Fruit fly (Drosophila melanogaster): ENCODE measurements around the gene mgl.
A peak's percentile ranks its signal among the peaks of the same experiment; 100 is the strongest.

mgl gene

dm6 chrX:9440559-9440958 lies 59.4 kb downstream of the mgl start:
- TF ChIP-seq Myb (GFP tag; optimal IDR thresholded peaks at IDR 0.05): no peak
- TF ChIP-seq row (GFP tag; IDR thresholded peaks at IDR 0.05): 0 out of 3 replicates have a peak, but pooled peaks have one; percentile 12
- no peak for TF ChIP-seq cwo (GFP tag; optimal IDR thresholded peaks at IDR 0.05)
- no peak for TF ChIP-seq prd (optimal IDR thresholded peaks at IDR 0.05)
- 0 out of 3 replicates have a peak, but pooled peaks have one; percentile 24 for TF ChIP-seq prd (GFP tag; IDR thresholded peaks at IDR 0.05)
- TF ChIP-seq sug (tag; optimal IDR thresholded peaks at IDR 0.05): no peak
- peak; percentile 50; the same call in 1 of the 2 replicates for TF ChIP-seq Drgx (GFP tag; IDR thresholded peaks at IDR 0.05)
- TF ChIP-seq CG6854 (GFP tag; optimal IDR thresholded peaks at IDR 0.05): no peak
- no peak for TF ChIP-seq lbe (GFP tag; optimal IDR thresholded peaks at IDR 0.05)
- TF ChIP-seq CG17802 (tag; optimal IDR thresholded peaks at IDR 0.05): no peak
- TF ChIP-seq lov (optimal IDR thresholded peaks at IDR 0.05): no peak
- no peak for TF ChIP-seq lov (GFP tag; IDR thresholded peaks at IDR 0.05)
- no peak for TF ChIP-seq ab (GFP tag; optimal IDR thresholded peaks at IDR 0.05)
- TF ChIP-seq CG13775 (GFP tag; optimal IDR thresholded peaks at IDR 0.05): no peak
- TF ChIP-seq CG13287 (GFP tag; IDR thresholded peaks at IDR 0.05; ENCODE audit: partially characterized antibody): no peak
- no peak for TF ChIP-seq CG1024 (GFP tag; IDR thresholded peaks at IDR 0.05)
- no peak for TF ChIP-seq CG17361 (GFP tag; IDR thresholded peaks at IDR 0.05)
- TF ChIP-seq Dip3 (GFP tag; optimal IDR thresholded peaks at IDR 0.05): no peak
- TF ChIP-seq NC2β (GFP tag; optimal IDR thresholded peaks at IDR 0.05): no peak
- no peak for TF ChIP-seq tna (GFP tag; IDR thresholded peaks at IDR 0.05; ENCODE audit: partially characterized antibody)
- TF ChIP-seq CG10431 (GFP tag; optimal IDR thresholded peaks at IDR 0.05): no peak
- TF ChIP-seq grau (tag; optimal IDR thresholded peaks at IDR 0.05): peak; percentile 2
- TF ChIP-seq CG4617 (GFP tag; optimal IDR thresholded peaks at IDR 0.05; ENCODE audit: borderline replicate concordance): no peak
- peak; percentile 61 for TF ChIP-seq Ets65A (GFP tag)
- no peak for TF ChIP-seq Nf-YB (GFP tag; optimal IDR thresholded peaks at IDR 0.05)
- no peak for TF ChIP-seq CG9215 (GFP tag; IDR thresholded peaks at IDR 0.05)
- TF ChIP-seq bigmax (GFP tag; optimal IDR thresholded peaks at IDR 0.05): no peak

- TF ChIP-seq gce (GFP tag; IDR thresholded peaks at IDR 0.05) (peak; percentile 51; the same call in 1 of the 3 replicates), CG11695 (GFP tag; IDR thresholded peaks at IDR 0.05) (peak; percentile 71), CG9727 (GFP tag; optimal IDR thresholded peaks at IDR 0.05) (peak; percentile 6), psq (GFP tag; optimal IDR thresholded peaks at IDR 0.05) (no peak), dmrt99B (tag; optimal IDR thresholded peaks at IDR 0.05) (peak; percentile 52), CG10209 (GFP tag; optimal IDR thresholded peaks at IDR 0.05) (peak; percentile 16), Ada2b (GFP tag; IDR thresholded peaks at IDR 0.05) (peak; percentile 50; the same call in 1 of the 2 replicates), CG8944 (GFP tag; optimal IDR thresholded peaks at IDR 0.05) (no peak), CG12391 (tag; optimal IDR thresholded peaks at IDR 0.05) (peak; percentile 35), lola (GFP tag; optimal IDR thresholded peaks at IDR 0.05) (no peak), tgo (GFP tag; IDR thresholded peaks at IDR 0.05) (peak; percentile 65), lab (GFP tag; optimal IDR thresholded peaks at IDR 0.05) (peak; percentile 82), CG18262 (tag; optimal IDR thresholded peaks at IDR 0.05) (peak; percentile 52), Hmr (GFP tag; optimal IDR thresholded peaks at IDR 0.05) (peak; percentile 75), gro (GFP tag; optimal IDR thresholded peaks at IDR 0.05) (no peak), gsb (GFP tag; IDR thresholded peaks at IDR 0.05) (0 out of 2 replicates have a peak, but pooled peaks have one; percentile 5), crp (GFP tag; optimal IDR thresholded peaks at IDR 0.05) (no peak), Sry-β (GFP tag; optimal IDR thresholded peaks at IDR 0.05) (no peak), Aef1 (GFP tag; IDR thresholded peaks at IDR 0.05) (peak; percentile 37; the same call in 1 of the 3 replicates), Dfd (GFP tag; optimal IDR thresholded peaks at IDR 0.05) (no peak), MESR4 (GFP tag; optimal IDR thresholded peaks at IDR 0.05) (no peak), CG12104 (GFP tag; optimal IDR thresholded peaks at IDR 0.05) (no peak), ind (GFP tag; optimal IDR thresholded peaks at IDR 0.05) (peak; percentile 23), CG30403 (GFP tag; optimal IDR thresholded peaks at IDR 0.05) (peak; percentile 0)
These were observed 68.4 kb downstream of the mgl start for dm6 chrX:9431400-9432021.

All from whole organism, embryonic.